Worm (Caenorhabditis elegans) whole organism, L3 larva: Measurements from ENCODE around the gene F38B6.7.
A peak's percentile ranks its signal among the peaks of the same experiment; 100 is the strongest.

Experiments used
- ZK546.5 ChIP-seq: sonication (generic microtip); optimal IDR thresholded peaks from 2 replicates; lab custom pipeline; 2017; ENCODE audit warnings: missing biosample characterization, missing genetic modification characterization
- mdl-1 ChIP-seq: fragments of 150-350 bp; optimal IDR thresholded peaks from 2 replicates; lab custom pipeline; 2014; ENCODE audit warnings: missing biosample characterization, missing genetic modification characterization
- nhr-11 ChIP-seq: fragments of 150-350 bp; optimal IDR thresholded peaks from 2 replicates; lab custom pipeline; 2014; ENCODE audit warnings: missing biosample characterization, missing genetic modification characterization
- nhr-237 ChIP-seq: fragments of 150-350 bp; optimal IDR thresholded peaks from 2 replicates; lab custom pipeline; 2014; ENCODE audit warnings: missing biosample characterization, missing genetic modification characterization

DNA sequence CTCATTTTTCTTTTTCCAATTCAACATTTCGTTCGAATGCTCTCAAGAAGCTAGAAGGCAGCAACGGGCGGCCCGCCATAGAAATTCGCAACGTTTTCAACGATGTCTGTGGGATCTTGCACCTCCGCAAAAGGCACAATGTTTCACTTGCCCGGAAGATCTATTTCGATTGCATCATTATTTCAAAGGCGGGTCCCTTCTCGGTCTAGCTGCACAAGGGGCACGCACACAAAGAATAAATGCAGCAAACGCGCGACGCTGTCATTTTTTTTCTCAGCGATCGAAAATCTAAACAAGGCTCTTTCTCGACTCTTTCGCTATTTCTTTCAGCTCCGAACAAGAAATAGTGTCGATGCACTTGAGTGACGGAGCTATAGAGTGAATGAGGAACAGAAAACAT lies 46.8 kb upstream of the F38B6.7 start:
- TF ChIP-seq nhr-11 (no peak), nhr-237 (no peak), mdl-1 (tag; lab: Kevin White, UChicago) (peak; percentile 36), ZK546.5 (no peak)
